Worm (Caenorhabditis elegans): ENCODE data around the gene C15H9.3.

DNA sequence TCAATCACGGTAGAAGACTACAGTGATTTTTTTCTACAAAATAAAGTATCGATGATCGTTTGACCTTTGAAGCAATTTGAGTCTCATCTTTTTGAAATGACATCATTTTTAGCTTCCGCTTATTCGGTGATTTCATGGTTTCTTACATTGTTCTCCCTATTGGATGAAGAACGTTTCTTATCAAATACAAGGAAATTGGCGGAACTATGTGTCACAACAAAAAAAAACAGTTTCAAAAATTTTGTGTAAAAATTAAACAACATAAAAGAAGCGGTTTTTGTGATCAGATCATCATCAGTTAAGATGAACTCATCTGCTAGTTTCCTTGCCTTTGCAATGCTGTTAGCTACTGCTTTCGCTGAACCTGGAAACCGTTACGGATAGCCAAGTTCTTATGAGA lies 27.9 kb upstream of the C15H9.3 start, which contains the start of gene C45B2.8:
- no peak for TF ChIP-seq ztf-11 (tag; optimal IDR thresholded peaks at IDR 0.05)
- no peak for TF ChIP-seq egl-27 (tag; optimal IDR thresholded peaks at IDR 0.05)
- TF ChIP-seq nhr-11 (tag; optimal IDR thresholded peaks at IDR 0.05), result no peak
- TF ChIP-seq peb-1 (tag; optimal IDR thresholded peaks at IDR 0.05), result no peak
- TF ChIP-seq nhr-237 (tag; optimal IDR thresholded peaks at IDR 0.05), result no peak
- TF ChIP-seq nhr-12 (tag; optimal IDR thresholded peaks at IDR 0.05), result no peak
- no peak for TF ChIP-seq elt-1 (tag; optimal IDR thresholded peaks at IDR 0.05)
- no peak for TF ChIP-seq blmp-1 (tag; optimal IDR thresholded peaks at IDR 0.05; ENCODE audit: insufficient read depth)
- no peak for TF ChIP-seq lin-13 (GFP tag; optimal IDR thresholded peaks at IDR 0.05)
- no peak for TF ChIP-seq lin-39 (tag; optimal IDR thresholded peaks at IDR 0.05)

Data from whole organism, L2 larva.